Worm (Caenorhabditis elegans): ENCODE measurements around the gene F26F12.3.

F26F12.3 gene

DNA sequence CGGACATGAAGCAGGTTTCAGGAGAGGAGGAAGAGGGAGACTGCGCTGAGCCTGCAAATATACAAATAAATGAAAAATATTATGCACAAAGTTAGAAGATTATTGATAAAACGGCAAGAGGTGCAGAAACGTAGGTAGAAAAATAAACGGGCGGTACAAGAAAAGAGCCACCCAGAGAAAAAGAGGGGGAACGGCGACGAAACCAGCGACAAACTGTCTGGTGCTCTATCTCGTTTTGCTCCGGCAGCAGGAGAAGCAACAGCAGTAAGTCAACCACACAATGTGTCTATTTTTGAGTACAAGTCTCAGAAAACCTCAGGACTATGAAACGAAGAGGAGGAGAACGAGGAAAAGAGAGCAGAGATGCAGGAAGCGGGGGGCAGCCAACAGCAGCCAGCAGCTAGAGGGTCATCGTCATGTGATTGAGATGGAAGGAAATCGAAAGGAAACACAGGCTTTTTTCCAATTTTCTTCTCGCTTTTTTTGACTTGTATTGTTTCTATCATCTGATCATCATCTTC lies at the start of gene F26F12.3:
F26F12.3 (minus strand) TSS at position 51 of the 521 bp plus-strand sequence.
- TF ChIP-seq ref-1 (GFP tag; conservative IDR thresholded peaks at IDR 0.05), result no peak
- no peak for TF ChIP-seq cog-1 (tag; optimal IDR thresholded peaks at IDR 0.05)
- TF ChIP-seq ztf-23 (GFP tag; IDR thresholded peaks at IDR 0.05), result no peak
- TF ChIP-seq flt-1 (GFP tag; IDR thresholded peaks at IDR 0.05), result no peak
- TF ChIP-seq klf-2 (GFP tag; conservative IDR thresholded peaks at IDR 0.05), result no peak
- no peak for TF ChIP-seq ztf-29 (GFP tag; IDR thresholded peaks at IDR 0.05)
- TF ChIP-seq tab-1 (GFP tag; IDR thresholded peaks at IDR 0.05), result no peak
- no peak for TF ChIP-seq T22C8.4 (GFP tag; IDR thresholded peaks at IDR 0.05)
- TF ChIP-seq med-1 (GFP tag; optimal IDR thresholded peaks at IDR 0.05; ENCODE audit: insufficient read depth), result no peak

DNA sequence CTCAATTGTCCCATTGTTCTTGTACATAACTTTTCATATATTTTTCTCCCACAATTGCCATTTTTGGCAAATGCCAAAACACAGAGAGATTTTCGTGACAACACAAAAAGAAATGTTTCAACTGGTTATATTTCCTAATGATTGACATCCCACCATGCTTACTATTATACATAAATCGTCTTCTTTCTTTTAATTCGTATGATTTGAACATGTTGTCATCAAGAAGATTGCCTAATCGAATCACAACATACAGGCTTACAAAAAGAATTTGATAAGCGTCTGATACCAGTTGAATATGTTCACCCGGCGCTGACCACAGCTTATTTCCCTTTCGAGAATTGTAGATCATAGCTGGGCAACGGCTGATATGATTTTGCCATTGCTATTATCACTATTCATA lies 49.5 kb upstream of the F26F12.3 start, which contains the start of gene grd-9:
grd-9 (plus strand) TSS at position 301 of the 400 bp plus-strand sequence.
- TF ChIP-seq T22C8.4 (GFP tag; IDR thresholded peaks at IDR 0.05), result no peak
- no peak for TF ChIP-seq tab-1 (GFP tag; IDR thresholded peaks at IDR 0.05)

DNA sequence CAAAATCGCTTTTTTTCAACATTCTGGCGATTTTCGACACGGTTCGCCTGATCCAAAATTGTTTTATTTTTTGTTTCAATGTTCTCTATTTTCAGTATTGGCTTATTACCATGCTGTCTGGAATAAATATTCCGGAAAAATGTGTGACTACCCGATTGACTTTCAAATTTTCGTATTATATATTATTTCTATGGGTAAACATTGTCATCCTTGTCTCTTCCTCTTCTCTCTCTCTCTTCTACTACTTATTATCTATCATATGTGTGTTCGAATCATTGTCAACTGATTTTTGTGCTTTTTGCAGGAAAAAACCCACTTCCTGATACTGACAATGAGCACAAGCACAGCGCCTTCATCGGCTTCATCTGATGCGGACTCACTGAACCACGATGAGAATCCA lies 47.5 kb upstream of the F26F12.3 start, which contains the start of gene C04E6.7:
C04E6.7 (plus strand) TSS at position 301 of the 400 bp plus-strand sequence.
- TF ChIP-seq ref-1 (GFP tag; conservative IDR thresholded peaks at IDR 0.05) (no peak), med-1 (GFP tag; optimal IDR thresholded peaks at IDR 0.05; ENCODE audit: insufficient read depth) (no peak), cog-1 (tag; optimal IDR thresholded peaks at IDR 0.05) (no peak), T22C8.4 (GFP tag; IDR thresholded peaks at IDR 0.05) (no peak), klf-2 (GFP tag; conservative IDR thresholded peaks at IDR 0.05) (no peak), flt-1 (GFP tag; IDR thresholded peaks at IDR 0.05) (no peak), tab-1 (GFP tag; IDR thresholded peaks at IDR 0.05) (no peak), ztf-23 (GFP tag; IDR thresholded peaks at IDR 0.05) (no peak), ztf-29 (GFP tag; IDR thresholded peaks at IDR 0.05) (no peak)

DNA sequence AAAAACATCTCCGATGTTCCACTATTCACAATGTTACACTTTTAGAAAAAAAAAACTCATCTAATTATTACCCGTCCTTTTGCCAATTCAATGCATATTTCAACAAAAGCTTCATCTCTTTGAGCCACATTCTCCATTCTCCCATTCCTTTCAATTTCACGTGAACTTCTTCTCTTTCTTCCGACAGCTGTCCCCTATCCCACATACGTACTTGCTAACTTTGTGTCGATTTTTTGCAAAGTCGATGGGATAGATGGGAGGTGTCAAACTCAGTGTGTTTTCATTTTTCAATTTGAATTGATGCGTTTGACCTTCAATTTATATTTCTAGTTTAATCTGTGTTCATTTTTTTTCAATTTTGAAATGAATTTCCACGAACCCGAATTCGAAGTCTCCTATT lies 45.7 kb upstream of the F26F12.3 start:
- TF ChIP-seq klf-2 (GFP tag; conservative IDR thresholded peaks at IDR 0.05), result no peak
- TF ChIP-seq med-1 (GFP tag; optimal IDR thresholded peaks at IDR 0.05; ENCODE audit: insufficient read depth), result no peak

DNA sequence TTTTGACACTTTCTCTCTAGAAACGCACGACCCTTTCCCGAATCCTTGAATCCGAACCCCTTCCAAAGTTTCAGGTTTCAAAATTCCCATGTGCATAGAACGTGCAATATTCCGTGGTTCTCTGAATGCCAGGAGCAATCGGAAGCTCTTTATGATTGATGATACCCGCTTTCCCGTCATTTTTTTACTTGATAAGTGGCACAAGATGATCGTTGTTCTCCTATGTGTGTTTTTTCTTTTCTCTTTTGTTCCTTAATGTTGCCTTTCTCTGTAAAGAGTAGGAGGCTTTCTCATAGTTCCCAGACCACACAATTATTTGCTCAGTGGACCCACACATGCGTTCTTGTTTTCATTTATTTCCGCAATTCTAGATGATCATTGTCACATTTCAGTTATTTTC lies 43.3 kb upstream of the F26F12.3 start:
- TF ChIP-seq cog-1 (tag; optimal IDR thresholded peaks at IDR 0.05), result no peak
- TF ChIP-seq T22C8.4 (GFP tag; IDR thresholded peaks at IDR 0.05), result no peak
- no peak for TF ChIP-seq ztf-23 (GFP tag; IDR thresholded peaks at IDR 0.05)
- no peak for TF ChIP-seq med-1 (GFP tag; optimal IDR thresholded peaks at IDR 0.05; ENCODE audit: insufficient read depth)
- no peak for TF ChIP-seq ztf-29 (GFP tag; IDR thresholded peaks at IDR 0.05)
- TF ChIP-seq tab-1 (GFP tag; IDR thresholded peaks at IDR 0.05), result no peak
- no peak for TF ChIP-seq ref-1 (GFP tag; conservative IDR thresholded peaks at IDR 0.05)
- no peak for TF ChIP-seq klf-2 (GFP tag; conservative IDR thresholded peaks at IDR 0.05)
- no peak for TF ChIP-seq flt-1 (GFP tag; IDR thresholded peaks at IDR 0.05)

DNA sequence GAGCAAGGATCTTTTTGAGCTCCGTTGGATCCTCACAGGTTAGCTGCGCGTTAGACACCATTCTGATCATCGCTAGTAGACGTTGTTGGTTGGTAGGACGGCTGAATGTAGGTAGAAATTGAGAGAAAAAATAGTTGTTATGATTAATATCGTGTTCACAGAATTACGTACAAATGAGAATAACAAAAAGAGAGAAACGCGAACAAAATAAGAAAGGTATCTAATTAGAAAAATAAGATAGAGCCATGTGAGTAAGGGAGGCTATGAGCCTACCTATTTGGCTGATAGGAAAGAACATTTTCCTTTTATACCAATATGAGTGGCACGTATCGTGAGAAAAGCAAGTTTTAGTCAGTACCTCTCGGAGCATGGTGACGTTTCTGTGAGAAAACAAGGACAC lies 38.2 kb upstream of the F26F12.3 start, which contains the start of gene C04E6.8:
C04E6.8 (minus strand) TSS at position 101 of the 400 bp plus-strand sequence.
- TF ChIP-seq med-1 (GFP tag; optimal IDR thresholded peaks at IDR 0.05; ENCODE audit: insufficient read depth) (no peak), ztf-23 (GFP tag; IDR thresholded peaks at IDR 0.05) (no peak), tab-1 (GFP tag; IDR thresholded peaks at IDR 0.05) (no peak), klf-2 (GFP tag; conservative IDR thresholded peaks at IDR 0.05) (no peak), ztf-29 (GFP tag; IDR thresholded peaks at IDR 0.05) (no peak), T22C8.4 (GFP tag; IDR thresholded peaks at IDR 0.05) (no peak), flt-1 (GFP tag; IDR thresholded peaks at IDR 0.05) (no peak), ref-1 (GFP tag; conservative IDR thresholded peaks at IDR 0.05) (no peak), cog-1 (tag; optimal IDR thresholded peaks at IDR 0.05) (no peak)

DNA sequence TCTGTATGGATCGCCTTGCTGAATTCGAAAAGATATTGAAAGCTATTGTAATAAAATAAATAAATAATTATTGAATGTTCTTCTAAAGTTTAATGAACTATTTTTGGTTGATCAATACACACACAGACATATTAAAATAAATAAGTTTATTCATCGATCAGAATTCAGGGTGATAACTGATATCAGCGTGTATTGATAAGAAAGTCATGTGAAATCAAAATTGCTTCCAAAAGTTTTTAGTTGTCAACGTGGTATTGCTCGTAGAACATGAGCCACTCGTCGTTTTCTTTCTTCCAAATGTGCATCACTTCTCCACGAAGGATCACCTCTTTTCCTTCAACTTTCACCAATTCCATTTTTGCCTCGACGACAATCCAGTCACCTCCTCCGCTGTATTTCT lies 36.9 kb upstream of the F26F12.3 start:
- TF ChIP-seq flt-1 (GFP tag; IDR thresholded peaks at IDR 0.05), result no peak
- no peak for TF ChIP-seq T22C8.4 (GFP tag; IDR thresholded peaks at IDR 0.05)
- TF ChIP-seq ref-1 (GFP tag; conservative IDR thresholded peaks at IDR 0.05), result no peak
- TF ChIP-seq med-1 (GFP tag; optimal IDR thresholded peaks at IDR 0.05; ENCODE audit: insufficient read depth), result no peak
- no peak for TF ChIP-seq tab-1 (GFP tag; IDR thresholded peaks at IDR 0.05)
- no peak for TF ChIP-seq cog-1 (tag; optimal IDR thresholded peaks at IDR 0.05)
- TF ChIP-seq ztf-23 (GFP tag; IDR thresholded peaks at IDR 0.05), result no peak
- TF ChIP-seq klf-2 (GFP tag; conservative IDR thresholded peaks at IDR 0.05), result no peak
- no peak for TF ChIP-seq ztf-29 (GFP tag; IDR thresholded peaks at IDR 0.05)

DNA sequence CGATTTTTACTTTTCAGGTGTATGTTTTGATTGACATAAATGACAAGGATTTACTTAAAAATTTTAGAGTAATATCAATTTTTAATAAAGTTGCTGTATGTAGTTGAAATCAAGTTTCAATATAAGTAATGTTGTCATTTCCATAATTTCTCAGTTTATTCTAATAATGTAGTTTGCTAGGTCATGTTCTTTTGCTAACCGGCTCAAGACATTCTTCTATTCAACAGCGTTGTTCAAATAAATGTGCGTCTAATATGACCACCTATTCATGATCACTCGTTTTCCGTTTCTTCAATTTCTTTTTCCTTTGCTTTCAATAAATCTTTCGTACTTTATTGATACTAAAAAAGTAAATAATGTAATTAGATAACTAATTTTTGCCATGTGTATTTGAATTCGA lies 34.5 kb upstream of the F26F12.3 start, which contains the start of gene C02G6.3:
C02G6.3 (plus strand) TSS at position 301 of the 400 bp plus-strand sequence.
- TF ChIP-seq ztf-29 (GFP tag; IDR thresholded peaks at IDR 0.05) (no peak), cog-1 (tag; optimal IDR thresholded peaks at IDR 0.05) (no peak), ref-1 (GFP tag; conservative IDR thresholded peaks at IDR 0.05) (no peak), med-1 (GFP tag; optimal IDR thresholded peaks at IDR 0.05; ENCODE audit: insufficient read depth) (no peak), klf-2 (GFP tag; conservative IDR thresholded peaks at IDR 0.05) (no peak), T22C8.4 (GFP tag; IDR thresholded peaks at IDR 0.05) (no peak), flt-1 (GFP tag; IDR thresholded peaks at IDR 0.05) (no peak), ztf-23 (GFP tag; IDR thresholded peaks at IDR 0.05) (no peak), tab-1 (GFP tag; IDR thresholded peaks at IDR 0.05) (no peak)

DNA sequence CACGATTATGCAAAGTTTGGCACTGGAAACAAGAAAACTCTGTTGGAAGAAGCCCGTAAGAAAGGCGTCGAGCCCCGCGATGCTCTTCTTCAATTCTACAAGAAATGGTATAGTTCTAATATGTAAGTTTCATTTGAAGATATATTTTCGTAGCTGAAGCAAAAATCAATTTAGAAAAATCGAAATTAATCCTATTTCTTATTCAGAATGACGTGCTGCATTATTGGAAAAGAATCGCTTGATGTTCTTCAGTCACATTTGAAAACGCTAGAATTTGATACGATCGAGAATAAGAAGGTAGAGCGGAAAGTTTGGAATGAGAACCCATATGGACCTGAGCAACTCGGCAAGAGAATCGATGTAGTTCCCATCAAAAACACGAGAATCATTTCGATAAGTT lies 31.4 kb upstream of the F26F12.3 start:
- no peak for TF ChIP-seq ztf-23 (GFP tag; IDR thresholded peaks at IDR 0.05)
- no peak for TF ChIP-seq klf-2 (GFP tag; conservative IDR thresholded peaks at IDR 0.05)
- no peak for TF ChIP-seq med-1 (GFP tag; optimal IDR thresholded peaks at IDR 0.05; ENCODE audit: insufficient read depth)
- TF ChIP-seq T22C8.4 (GFP tag; IDR thresholded peaks at IDR 0.05), result no peak
- TF ChIP-seq ref-1 (GFP tag; conservative IDR thresholded peaks at IDR 0.05), result no peak
- TF ChIP-seq tab-1 (GFP tag; IDR thresholded peaks at IDR 0.05), result no peak
- no peak for TF ChIP-seq flt-1 (GFP tag; IDR thresholded peaks at IDR 0.05)

DNA sequence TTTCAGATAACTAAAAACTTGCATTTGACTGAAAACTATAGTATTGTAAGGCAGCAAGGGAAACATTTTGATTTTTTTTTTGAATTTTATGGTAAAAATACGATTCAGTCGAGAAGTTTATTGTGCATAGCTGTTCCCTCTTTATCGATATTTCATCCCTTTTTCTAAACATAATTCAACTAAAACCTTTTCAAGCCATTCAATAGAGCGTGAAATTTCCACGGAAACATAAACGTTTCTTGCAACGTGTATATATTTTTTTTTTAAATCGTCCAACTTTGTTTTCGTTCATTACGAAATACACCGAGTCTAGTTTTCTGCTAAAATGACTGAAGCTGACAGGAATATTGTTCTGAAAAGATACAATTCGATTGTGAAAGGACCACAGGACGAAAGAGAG lies 26.2 kb upstream of the F26F12.3 start, which contains the start of gene C02G6.2:
C02G6.2 (plus strand) TSS at position 301 of the 400 bp plus-strand sequence.
- no peak for TF ChIP-seq T22C8.4 (GFP tag; IDR thresholded peaks at IDR 0.05)
- TF ChIP-seq cog-1 (tag; optimal IDR thresholded peaks at IDR 0.05), result no peak
- TF ChIP-seq tab-1 (GFP tag; IDR thresholded peaks at IDR 0.05), result no peak
- TF ChIP-seq med-1 (GFP tag; optimal IDR thresholded peaks at IDR 0.05; ENCODE audit: insufficient read depth), result no peak
- no peak for TF ChIP-seq ref-1 (GFP tag; conservative IDR thresholded peaks at IDR 0.05)
- no peak for TF ChIP-seq ztf-23 (GFP tag; IDR thresholded peaks at IDR 0.05)
- no peak for TF ChIP-seq ztf-29 (GFP tag; IDR thresholded peaks at IDR 0.05)
- TF ChIP-seq flt-1 (GFP tag; IDR thresholded peaks at IDR 0.05), result no peak
- TF ChIP-seq klf-2 (GFP tag; conservative IDR thresholded peaks at IDR 0.05), result no peak
